Worm (Caenorhabditis elegans) whole organism, L4/young adult: ENCODE results near the gene Y70C5A.2.

Source experiments
- W03F9.2 ChIP-seq: fragments of 150-350 bp; optimal IDR thresholded peaks from 2 replicates; lab custom pipeline; 2014; ENCODE audit warnings: missing biosample characterization, missing genetic modification characterization
- dao-5 ChIP-seq: sonication (generic microtip); optimal IDR thresholded peaks from 2 replicates; lab custom pipeline; 2016; ENCODE audit warnings: missing genotype, missing genetic modification characterization, moderate library complexity, missing compliant biosample characterization
- him-1 ChIP-seq: sonication (generic microtip); optimal IDR thresholded peaks from 2 replicates; lab custom pipeline; 2016; ENCODE audit warnings: missing genotype, missing genetic modification reagents, missing genetic modification characterization, missing compliant biosample characterization

DNA sequence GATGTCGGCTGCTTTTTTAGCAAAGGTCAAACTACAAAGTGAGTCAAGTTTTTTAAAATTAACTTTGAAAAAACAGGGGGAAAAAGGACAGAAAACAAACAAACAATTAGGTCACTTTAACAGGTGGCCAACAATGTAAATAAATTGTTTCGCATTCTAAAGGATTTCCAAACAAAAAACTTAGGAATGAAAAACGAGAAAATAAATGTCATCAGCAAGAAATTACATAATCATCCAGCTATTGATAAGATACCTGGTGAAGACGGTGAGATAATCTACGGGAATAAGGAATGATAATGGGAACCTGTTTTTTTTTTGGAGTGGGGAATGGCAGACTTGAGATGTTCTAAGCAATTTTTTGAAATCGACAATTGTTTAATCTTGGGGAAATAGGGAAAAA, 26.9 kb downstream of the Y70C5A.2 start:
- TF ChIP-seq him-1 (tag; lab: Kevin White, UChicago) (no peak), W03F9.2 (no peak), dao-5 (tag; lab: Kevin White, UChicago) (no peak)
